Worm (Caenorhabditis elegans) whole organism, dauer: ENCODE data around the gene ubh-2.

Source experiments
- unc-62 ChIP-seq: sonication (generic microtip); optimal IDR thresholded peaks from 2 replicates; lab custom pipeline; 2017; ENCODE audit warnings: missing biosample characterization, missing genetic modification reagents, missing genetic modification characterization

The ubh-2 gene

DNA sequence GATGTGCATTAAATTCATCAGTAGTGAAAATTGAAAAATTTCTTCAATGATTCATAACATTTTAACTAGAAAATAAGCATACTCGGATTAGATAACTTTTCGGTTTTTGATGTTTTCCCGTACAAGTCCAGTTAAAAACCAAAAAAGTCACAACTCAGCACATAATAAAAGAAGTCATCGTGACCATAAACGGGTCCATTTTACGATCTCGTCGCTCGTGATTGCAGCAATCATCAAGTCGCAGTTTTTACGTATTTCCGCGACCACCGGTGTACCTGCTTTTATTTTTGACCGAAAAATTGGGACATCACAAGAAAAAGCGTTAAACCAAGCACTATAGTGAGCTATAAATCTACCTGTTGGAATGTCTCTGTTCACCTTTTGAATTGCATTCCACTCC lies 48.4 kb downstream of the ubh-2 start:
- no peak for TF ChIP-seq unc-62
